Worm (Caenorhabditis elegans): ENCODE results near the gene F32D8.8.

DNA sequence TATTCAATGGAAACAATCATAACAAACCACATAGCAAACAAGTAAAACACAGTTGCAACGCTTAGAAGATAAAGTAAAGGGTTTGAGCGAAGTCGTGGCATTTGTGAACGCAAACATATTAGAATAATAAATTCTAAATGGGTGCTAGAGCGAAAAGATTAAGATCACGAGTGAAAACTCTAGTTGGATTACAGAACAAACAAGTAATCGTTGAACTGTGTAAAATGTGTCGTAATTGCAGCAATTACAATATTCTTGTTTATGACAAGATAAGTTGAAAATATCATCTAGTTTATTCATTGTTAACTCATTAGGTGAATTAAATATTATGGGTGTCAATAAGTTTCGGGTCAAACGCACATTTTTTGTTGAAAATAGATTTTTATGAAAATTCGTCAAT is at the start of gene F32D8.8:
- TF ChIP-seq elt-3 (tag; optimal IDR thresholded peaks at IDR 0.05): no peak
- TF ChIP-seq nhr-237 (tag; optimal IDR thresholded peaks at IDR 0.05): no peak
- TF ChIP-seq ceh-8 (GFP tag; optimal IDR thresholded peaks at IDR 0.05): no peak
- TF ChIP-seq ztf-4 (tag; optimal IDR thresholded peaks at IDR 0.05): no peak
- no peak for TF ChIP-seq Y116A8C.19 (tag; optimal IDR thresholded peaks at IDR 0.05; ENCODE audit: borderline replicate concordance)
- TF ChIP-seq tlp-1 (tag; optimal IDR thresholded peaks at IDR 0.05): no peak
- no peak for TF ChIP-seq rnt-1 (tag; optimal IDR thresholded peaks at IDR 0.05)
- TF ChIP-seq nhr-28 (tag; optimal IDR thresholded peaks at IDR 0.05): no peak
- no peak for TF ChIP-seq unc-62 (GFP tag; optimal IDR thresholded peaks at IDR 0.05)
